Worm (Caenorhabditis elegans): ENCODE measurements around the gene C01G12.16.

C01G12.16 gene

ce11 chrIII:4196301-4196987 is 35.4 kb downstream of the C01G12.16 start (continued):
- TF ChIP-seq mbf-1 (tag; optimal IDR thresholded peaks at IDR 0.05) (no peak), skn-1 (tag; optimal IDR thresholded peaks at IDR 0.05) (no peak), ztf-4 (tag; optimal IDR thresholded peaks at IDR 0.05) (no peak), C34F6.9 (tag; optimal IDR thresholded peaks at IDR 0.05) (peak; percentile 89), ceh-82 (tag; optimal IDR thresholded peaks at IDR 0.05) (no peak), lin-39 (tag; optimal IDR thresholded peaks at IDR 0.05) (no peak), elt-1 (tag; optimal IDR thresholded peaks at IDR 0.05) (no peak), ztf-11 (tag; optimal IDR thresholded peaks at IDR 0.05) (no peak), unc-55 (GFP tag; optimal IDR thresholded peaks at IDR 0.05) (peak; percentile 88), crh-2 (tag; optimal IDR thresholded peaks at IDR 0.05) (peak; percentile 77), ZK546.5 (tag; optimal IDR thresholded peaks at IDR 0.05) (no peak), lsy-2 (tag; optimal IDR thresholded peaks at IDR 0.05) (peak; percentile 28 to 80)

ce11 chrIII:4196988-4197384 is 35.9 kb downstream of the C01G12.16 start, which contains the start of gene asd-1:
asd-1 (plus strand) TSS chrIII:4197285.
- TF ChIP-seq nhr-25 (tag; optimal IDR thresholded peaks at IDR 0.05) (no peak), mdl-1 (tag; optimal IDR thresholded peaks at IDR 0.05) (no peak), nhr-21 (tag; optimal IDR thresholded peaks at IDR 0.05) (no peak), nhr-23 (tag; optimal IDR thresholded peaks at IDR 0.05) (no peak), nhr-12 (tag; optimal IDR thresholded peaks at IDR 0.05) (no peak), ama-1 (optimal IDR thresholded peaks at IDR 0.05) (no peak)

ce11 chrIII:4204072-4204471 is 43.0 kb downstream of the C01G12.16 start, which contains the start of the genes pelo-1 and R74.7:
pelo-1 (minus strand) TSS chrIII:4204222.
R74.7 (plus strand) TSS chrIII:4204429.
- TF ChIP-seq lin-13 (GFP tag; optimal IDR thresholded peaks at IDR 0.05) (no peak), nhr-21 (tag; optimal IDR thresholded peaks at IDR 0.05) (no peak), ztf-4 (tag; optimal IDR thresholded peaks at IDR 0.05) (no peak), C34F6.9 (tag; optimal IDR thresholded peaks at IDR 0.05) (peak; percentile 61), crh-2 (tag; optimal IDR thresholded peaks at IDR 0.05) (peak; percentile 9), ztf-1 (GFP tag; conservative IDR thresholded peaks at IDR 0.05) (no peak), R02D3.7 (tag; optimal IDR thresholded peaks at IDR 0.05) (peak; percentile 55), mbf-1 (tag; optimal IDR thresholded peaks at IDR 0.05) (no peak), gmeb-1 (tag; optimal IDR thresholded peaks at IDR 0.05) (peak; percentile 6), nhr-25 (tag; optimal IDR thresholded peaks at IDR 0.05) (peak; percentile 5), unc-55 (GFP tag; optimal IDR thresholded peaks at IDR 0.05) (peak; percentile 86), fos-1 (tag; optimal IDR thresholded peaks at IDR 0.05) (peak; percentile 12), ceh-82 (tag; optimal IDR thresholded peaks at IDR 0.05) (no peak), lsy-2 (tag; optimal IDR thresholded peaks at IDR 0.05) (peak in 1 of 2 experiments; percentile 61)

DNA sequence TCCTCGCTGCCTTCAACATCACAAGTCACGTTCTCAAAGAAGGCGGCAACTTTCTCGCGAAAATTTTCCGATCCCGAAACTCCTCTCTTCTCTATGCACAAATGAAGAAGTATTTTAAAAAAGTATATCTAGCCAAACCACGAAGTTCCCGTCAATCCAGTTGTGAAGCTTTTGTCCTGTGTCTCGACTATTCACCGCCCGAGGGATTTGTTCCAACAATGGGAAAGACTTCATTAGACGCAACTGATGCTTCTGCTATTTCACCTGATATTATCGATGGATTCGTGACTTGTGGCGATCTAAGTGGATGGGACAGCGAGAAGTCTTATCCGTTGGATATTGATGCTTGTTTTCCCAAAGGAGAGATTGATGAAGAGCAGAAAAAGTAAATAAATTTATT is 43.9 kb downstream of the C01G12.16 start:
- TF ChIP-seq unc-55 (GFP tag; optimal IDR thresholded peaks at IDR 0.05) (no peak), nhr-25 (tag; optimal IDR thresholded peaks at IDR 0.05) (no peak), crh-2 (tag; optimal IDR thresholded peaks at IDR 0.05) (no peak)

DNA sequence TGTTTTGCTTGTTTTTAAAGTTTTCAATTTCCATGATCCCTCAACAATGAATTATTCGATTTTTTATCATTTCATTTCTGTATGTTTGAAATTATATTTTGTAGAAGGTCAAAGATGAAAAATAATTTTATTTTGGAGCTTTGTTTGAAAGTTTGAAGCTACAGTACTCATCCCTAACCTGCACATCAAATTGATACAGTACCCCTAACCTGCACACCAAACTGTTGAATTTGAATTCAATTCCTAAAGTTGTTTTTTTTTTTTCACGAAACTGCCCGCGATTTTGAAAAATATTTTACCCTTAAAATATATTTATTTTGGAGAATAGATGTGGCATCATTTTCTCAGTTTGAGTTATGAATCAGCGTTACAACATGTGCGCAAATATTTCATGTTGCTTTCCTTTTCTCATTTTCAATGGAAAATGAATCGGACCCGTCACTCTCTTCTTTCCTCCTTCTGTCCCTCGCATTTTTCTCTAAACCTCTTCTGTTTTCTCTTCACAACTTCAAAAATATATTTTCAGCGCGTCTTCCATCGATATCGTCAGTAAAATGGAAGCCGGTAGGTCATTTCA is 44.8 kb downstream of the C01G12.16 start, which contains the start of gene R74.8:
R74.8 (plus strand) TSS at position 527 of the 577 bp plus-strand sequence.
- peak; percentile 24 for TF ChIP-seq blmp-1 (tag; optimal IDR thresholded peaks at IDR 0.05; ENCODE audit: insufficient read depth)
- TF ChIP-seq lsy-2 (tag; optimal IDR thresholded peaks at IDR 0.05): peak in 1 of 2 experiments; percentile 15
- no peak for TF ChIP-seq C34F6.9 (tag; optimal IDR thresholded peaks at IDR 0.05)
- no peak for TF ChIP-seq F13H6.1 (tag; optimal IDR thresholded peaks at IDR 0.05)
- no peak for TF ChIP-seq sem-4 (tag; optimal IDR thresholded peaks at IDR 0.05)
- no peak for TF ChIP-seq peb-1 (tag; optimal IDR thresholded peaks at IDR 0.05)
- TF ChIP-seq sma-3 (GFP tag; optimal IDR thresholded peaks at IDR 0.05): no peak
- no peak for TF ChIP-seq fos-1 (tag; optimal IDR thresholded peaks at IDR 0.05)
- TF ChIP-seq unc-55 (GFP tag; optimal IDR thresholded peaks at IDR 0.05): peak; percentile 37
- TF ChIP-seq ztf-1 (GFP tag; conservative IDR thresholded peaks at IDR 0.05): no peak
- no peak for TF ChIP-seq ztf-11 (tag; optimal IDR thresholded peaks at IDR 0.05)
- TF ChIP-seq elt-3 (tag; optimal IDR thresholded peaks at IDR 0.05): no peak

- TF ChIP-seq nhr-129 (tag; optimal IDR thresholded peaks at IDR 0.05) (peak; percentile 8), dmd-4 (tag; optimal IDR thresholded peaks at IDR 0.05) (no peak), egl-27 (tag; optimal IDR thresholded peaks at IDR 0.05) (no peak)
Measured at ce11 chrIII:4208210-4208609, 47.2 kb downstream of the C01G12.16 start.
